Fruit fly (Drosophila melanogaster): ENCODE results near the gene ct.

ct gene

DNA sequence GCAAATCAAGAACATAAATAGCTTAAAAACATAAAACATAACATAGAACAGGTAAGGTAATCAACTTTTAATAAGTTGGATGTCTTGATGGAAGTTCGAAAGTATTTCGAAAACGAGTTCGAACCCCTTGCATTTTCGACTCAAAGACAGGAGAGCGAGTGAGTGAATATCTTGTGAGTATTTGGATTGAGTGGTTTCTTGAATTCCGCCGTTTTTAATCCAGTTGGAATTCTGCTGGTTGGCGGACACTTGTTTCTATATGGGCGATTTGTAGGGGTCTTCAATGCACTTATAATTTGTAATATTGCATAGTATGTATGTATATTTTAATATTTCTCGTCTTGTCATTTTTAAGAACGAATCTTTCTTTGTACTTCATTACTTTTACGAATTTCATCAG lies 1.9 kb upstream of the ct start:
- no peak for TF ChIP-seq CG17801 (GFP tag; optimal IDR thresholded peaks at IDR 0.05; ENCODE audit: partially characterized antibody)

- TF ChIP-seq CG17801 (GFP tag; optimal IDR thresholded peaks at IDR 0.05; ENCODE audit: partially characterized antibody), result no peak
These were observed 8.7 kb downstream of the ct start for dm6 chrX:7616920-7617319.

DNA sequence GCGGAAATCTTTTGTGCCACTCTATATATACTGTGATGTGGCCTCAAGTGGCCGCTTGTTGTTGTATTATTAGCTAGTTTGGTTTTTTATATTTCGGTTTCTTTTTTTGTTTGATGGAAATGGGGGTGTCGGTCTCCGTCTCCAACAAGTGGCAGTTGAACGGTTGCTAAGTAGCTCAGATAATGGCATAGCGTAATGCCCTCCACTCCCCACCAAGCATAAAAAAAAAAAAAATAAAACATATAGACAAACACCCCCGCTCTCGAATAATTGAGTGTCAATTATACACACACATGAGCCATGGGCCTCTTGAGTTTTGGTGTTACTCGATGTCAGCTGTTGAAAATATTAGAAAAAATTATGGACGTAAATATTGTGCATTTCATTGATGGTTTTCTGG lies 9.2 kb downstream of the ct start:
- no peak for TF ChIP-seq CG17801 (GFP tag; optimal IDR thresholded peaks at IDR 0.05; ENCODE audit: partially characterized antibody)

DNA sequence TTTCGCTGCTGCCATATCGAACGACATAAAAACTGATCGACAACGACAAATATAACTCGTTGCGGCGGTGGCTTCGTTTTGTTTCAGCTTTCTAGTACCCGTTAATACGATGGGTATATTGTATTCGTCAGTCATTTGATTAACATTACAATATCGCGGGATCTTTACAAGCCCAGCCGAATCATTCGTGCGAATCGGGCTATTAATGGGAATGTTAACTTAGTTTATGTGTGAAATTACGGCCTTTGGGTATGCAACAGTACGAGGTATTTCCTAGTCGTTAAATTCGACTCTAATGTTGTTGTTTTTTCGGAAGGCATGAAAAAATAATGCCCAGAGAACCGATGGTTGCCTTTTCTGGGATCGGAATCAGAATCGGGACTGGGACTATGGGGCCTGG lies 10.0 kb downstream of the ct start:
- peak; percentile 45 for TF ChIP-seq CG17801 (GFP tag; optimal IDR thresholded peaks at IDR 0.05; ENCODE audit: partially characterized antibody)

DNA sequence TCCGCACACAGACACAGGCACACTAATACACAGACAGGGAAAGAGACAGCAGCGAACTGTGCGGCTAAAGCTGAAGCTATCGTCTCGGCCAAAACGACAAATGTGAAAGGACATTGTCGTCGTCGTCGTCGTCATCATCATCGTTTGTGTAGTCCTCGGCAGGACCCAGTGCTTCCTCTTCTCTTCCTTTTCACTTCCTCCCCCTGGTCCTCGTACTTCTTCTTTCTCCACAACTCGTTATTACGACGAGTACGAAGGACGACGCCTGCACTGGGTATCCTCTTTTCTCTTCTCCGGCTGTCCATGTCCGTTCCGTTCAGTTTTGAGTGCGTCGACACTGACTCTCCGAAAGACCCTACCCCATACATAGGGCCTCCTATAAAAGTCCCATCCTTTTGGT lies 17.0 kb downstream of the ct start:
- no peak for TF ChIP-seq CG17801 (GFP tag; optimal IDR thresholded peaks at IDR 0.05; ENCODE audit: partially characterized antibody)

dm6 chrX:7626847-7627497 lies 18.7 kb downstream of the ct start:
- no peak for TF ChIP-seq CG17801 (GFP tag; optimal IDR thresholded peaks at IDR 0.05; ENCODE audit: partially characterized antibody)

DNA sequence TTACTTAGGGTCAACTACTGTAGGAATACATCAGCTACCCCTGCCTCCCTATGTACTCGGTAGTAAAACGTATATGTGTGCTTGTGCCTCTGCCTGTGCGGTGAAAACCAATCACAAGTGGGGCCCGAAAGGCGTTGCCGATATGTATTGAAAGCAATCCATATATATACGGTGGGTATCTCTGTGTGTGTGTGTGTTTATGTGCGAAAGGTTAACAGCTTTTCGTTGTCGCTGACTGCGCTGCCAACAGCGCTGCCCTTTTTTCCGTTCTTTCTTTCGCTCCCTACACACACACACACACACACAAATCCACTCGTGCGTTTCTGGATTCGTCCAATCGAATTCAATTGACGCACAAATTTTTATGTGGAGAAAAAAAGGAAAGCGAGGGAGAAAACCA lies 20.1 kb downstream of the ct start:
- TF ChIP-seq CG17801 (GFP tag; optimal IDR thresholded peaks at IDR 0.05; ENCODE audit: partially characterized antibody), result no peak

- no peak for TF ChIP-seq CG17801 (GFP tag; optimal IDR thresholded peaks at IDR 0.05; ENCODE audit: partially characterized antibody)
These were observed 20.8 kb downstream of the ct start for dm6 chrX:7628826-7629576.

dm6 chrX:7629873-7630272 lies 21.6 kb downstream of the ct start:
- no peak for TF ChIP-seq CG17801 (GFP tag; optimal IDR thresholded peaks at IDR 0.05; ENCODE audit: partially characterized antibody)

DNA sequence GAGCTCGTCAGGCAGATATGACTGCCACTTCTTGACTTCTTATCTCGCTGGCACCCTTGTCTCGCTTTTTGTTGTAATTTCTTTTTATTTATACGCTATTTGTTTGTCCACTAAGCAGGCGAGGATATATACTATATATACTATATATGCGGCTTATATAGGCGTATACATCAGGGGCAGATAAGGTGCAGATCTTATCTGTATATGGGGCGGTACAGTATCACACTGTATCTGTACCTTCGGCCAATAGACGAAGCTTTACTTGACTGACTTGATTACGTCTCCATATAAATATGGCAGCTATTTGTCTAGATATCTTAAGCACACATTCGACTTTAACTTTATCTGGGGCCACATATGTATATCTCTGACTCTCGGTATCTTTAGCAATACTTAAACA lies 23.1 kb downstream of the ct start:
- TF ChIP-seq CG17801 (GFP tag; optimal IDR thresholded peaks at IDR 0.05; ENCODE audit: partially characterized antibody), result peak; percentile 19

DNA sequence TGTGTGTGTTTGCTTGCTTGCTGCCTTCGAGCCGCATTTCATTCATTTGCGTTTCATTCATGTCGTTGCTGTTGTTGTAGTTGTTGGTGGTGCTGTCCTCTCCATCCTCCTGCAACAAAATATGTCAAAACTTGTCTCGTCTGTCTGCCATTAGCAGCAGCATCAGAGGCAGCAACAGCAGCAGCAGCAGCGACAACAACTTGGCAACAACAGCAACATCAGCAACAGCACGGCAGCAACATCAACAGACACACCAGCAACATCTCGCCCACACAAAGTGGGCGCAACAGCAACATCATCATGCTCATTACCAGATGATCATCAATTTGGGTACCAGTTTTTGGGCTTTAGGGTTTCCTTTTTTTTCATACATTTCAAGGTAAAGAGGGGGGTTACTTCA lies 24.8 kb downstream of the ct start:
- TF ChIP-seq CG17801 (GFP tag; optimal IDR thresholded peaks at IDR 0.05; ENCODE audit: partially characterized antibody), result no peak

- TF ChIP-seq CG17801 (GFP tag; optimal IDR thresholded peaks at IDR 0.05; ENCODE audit: partially characterized antibody), result no peak
These were observed 28.9 kb downstream of the ct start for dm6 chrX:7637091-7637490.

DNA sequence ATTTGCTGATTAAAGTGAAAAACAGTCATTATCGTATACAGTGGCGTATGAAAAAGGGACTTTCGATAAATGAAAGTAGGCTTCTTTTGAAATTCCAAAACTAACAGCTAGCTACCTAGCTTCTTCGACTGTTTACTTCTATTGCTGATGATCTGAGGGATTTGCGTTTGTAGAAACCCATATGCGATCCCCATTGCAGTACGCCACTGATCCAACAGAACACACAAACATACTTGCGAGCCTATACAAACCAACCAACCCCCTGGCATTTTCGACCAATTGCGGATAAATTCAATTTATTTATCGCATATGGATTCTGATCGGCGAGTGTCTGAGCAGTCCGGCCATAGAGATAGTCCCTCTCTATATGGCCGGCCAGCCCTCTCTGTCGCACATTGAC lies 43.4 kb downstream of the ct start:
- peak; percentile 25 for TF ChIP-seq CG17801 (GFP tag; optimal IDR thresholded peaks at IDR 0.05; ENCODE audit: partially characterized antibody)

dm6 chrX:7657429-7657828 lies 49.2 kb downstream of the ct start:
- TF ChIP-seq CG17801 (GFP tag; optimal IDR thresholded peaks at IDR 0.05; ENCODE audit: partially characterized antibody), result no peak

DNA sequence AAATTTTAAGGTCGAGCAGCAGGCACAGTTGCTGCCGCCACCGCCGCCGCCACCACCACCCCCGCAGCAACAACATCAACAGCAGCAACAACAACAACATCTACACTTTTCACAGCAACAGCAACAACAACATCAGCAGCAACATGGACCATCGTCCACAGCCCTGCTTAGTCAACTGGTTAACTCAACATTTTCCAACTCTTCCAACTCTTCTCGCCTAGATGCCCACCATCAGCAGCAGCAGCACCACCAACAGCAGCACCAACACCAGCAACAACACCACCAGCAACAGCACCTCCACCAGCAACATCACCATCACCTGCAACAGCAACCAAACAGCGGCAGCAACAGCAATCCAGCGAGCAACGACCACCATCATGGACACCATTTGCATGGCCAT lies 54.2 kb downstream of the ct start:
- TF ChIP-seq CG17801 (GFP tag; optimal IDR thresholded peaks at IDR 0.05; ENCODE audit: partially characterized antibody), result no peak

DNA sequence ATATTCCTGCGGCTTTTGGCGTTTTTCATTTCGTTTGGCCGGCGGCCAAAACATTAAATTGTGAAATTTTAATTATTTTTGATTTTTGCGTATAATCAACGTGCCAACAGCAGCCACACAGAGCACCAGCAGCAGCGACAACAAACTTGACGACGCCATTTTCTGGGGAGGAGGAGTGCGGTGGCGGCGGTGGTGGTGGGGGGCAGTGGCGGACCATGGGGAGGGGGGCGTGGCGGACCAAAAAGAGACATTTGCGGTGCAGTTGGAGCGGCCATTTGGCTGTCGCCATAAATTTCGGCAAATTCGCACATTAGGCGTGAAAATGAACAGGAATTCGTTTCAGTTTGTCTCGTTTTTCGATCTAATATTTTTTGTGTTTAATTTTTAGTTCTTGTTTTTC lies 55.7 kb downstream of the ct start:
- TF ChIP-seq CG17801 (GFP tag; optimal IDR thresholded peaks at IDR 0.05; ENCODE audit: partially characterized antibody), result no peak

Data from ovary, adult (tissue).